Worm (Caenorhabditis elegans): Measurements from ENCODE around the gene pqn-96.

Gene pqn-96

DNA sequence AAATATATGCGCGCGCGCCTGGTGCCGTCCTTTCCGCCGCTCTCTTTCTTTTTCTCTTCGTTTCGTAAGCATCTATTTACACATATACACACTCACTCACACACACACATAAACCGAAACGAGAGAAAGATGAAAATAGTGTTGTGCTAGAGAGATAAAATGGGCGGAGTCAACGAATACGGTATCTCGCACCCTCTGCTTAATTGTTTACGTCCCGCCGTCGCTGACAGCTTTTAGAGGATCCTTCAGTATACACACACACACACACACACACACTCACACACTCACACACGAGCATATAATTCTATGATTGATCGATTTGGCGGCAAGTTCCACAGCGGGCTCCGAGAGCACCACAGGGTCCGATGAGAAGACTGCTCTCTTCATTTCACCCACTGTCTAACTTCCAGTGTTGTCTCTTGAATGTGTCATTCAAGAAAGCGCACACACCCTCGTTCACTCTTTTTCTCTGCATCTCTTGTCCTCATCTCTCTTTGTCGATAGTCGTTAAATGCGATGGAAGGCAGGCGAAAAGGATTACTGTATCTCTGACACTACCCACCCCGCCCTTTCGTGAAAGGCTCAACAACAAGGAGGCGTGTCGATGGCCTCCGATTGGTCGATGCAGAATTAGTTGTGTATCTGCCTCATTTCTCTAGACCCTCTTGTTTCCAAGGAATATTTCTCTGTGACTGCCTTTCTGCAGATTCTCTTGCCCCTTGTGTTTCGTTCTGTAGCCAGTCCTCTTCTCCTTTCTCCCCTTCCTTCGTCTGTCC, 21.8 kb downstream of the pqn-96 start (continued):
- TF ChIP-seq unc-62 (GFP tag; optimal IDR thresholded peaks at IDR 0.05) (peak; percentile 32), nfya-1 (tag; optimal IDR thresholded peaks at IDR 0.05; ENCODE audit: borderline replicate concordance, insufficient read depth) (no peak), attf-5 (GFP tag; optimal IDR thresholded peaks at IDR 0.05) (peak; percentile 93), aptf-2 (GFP tag; conservative IDR thresholded peaks at IDR 0.05) (no peak), ZK185.1 (tag; optimal IDR thresholded peaks at IDR 0.05; ENCODE audit: poor library complexity, severe bottlenecking) (peak; percentile 41), B0336.3 (GFP tag; IDR thresholded peaks at IDR 0.05) (peak; percentile 80), C17E4.6 (GFP tag; IDR thresholded peaks at IDR 0.05) (no peak), ztf-22 (GFP tag; optimal IDR thresholded peaks at IDR 0.05) (peak; percentile 13), K12H6.12 (tag; optimal IDR thresholded peaks at IDR 0.05) (peak; percentile 99), dox-1 (GFP tag; IDR thresholded peaks at IDR 0.05) (peak; percentile 83), ceh-27 (GFP tag; optimal IDR thresholded peaks at IDR 0.05) (peak; percentile 84), ztf-26 (tag; optimal IDR thresholded peaks at IDR 0.05) (peak; percentile 24), snpc-4 (GFP tag; optimal IDR thresholded peaks at IDR 0.05) (peak; percentile 12), snpc-4 (tag; optimal IDR thresholded peaks at IDR 0.05) (peak in 3 of 4 experiments; percentile 35 to 67 (median 63)), F23B12.7 (tag; optimal IDR thresholded peaks at IDR 0.05; ENCODE audit: insufficient read depth) (no peak), lin-35 (GFP tag; optimal IDR thresholded peaks at IDR 0.05) (peak in 1 of 3 experiments; percentile 81), madf-10 (tag; optimal IDR thresholded peaks at IDR 0.05) (peak; percentile 75), let-607 (tag; optimal IDR thresholded peaks at IDR 0.05) (peak; percentile 42 to 88), snpc-1.1 (tag; optimal IDR thresholded peaks at IDR 0.05; ENCODE audit: insufficient read depth) (peak; percentile 22), somi-1 (GFP tag; optimal IDR thresholded peaks at IDR 0.05) (peak; percentile 42), hsf-1 (GFP tag; IDR thresholded peaks at IDR 0.05) (no peak), nhr-90 (tag; optimal IDR thresholded peaks at IDR 0.05) (no peak), hmg-1.2 (GFP tag; IDR thresholded peaks at IDR 0.05) (peak; percentile 81), cebp-2 (GFP tag; IDR thresholded peaks at IDR 0.05) (no peak), chd-7 (tag; optimal IDR thresholded peaks at IDR 0.05) (peak; percentile 87)

DNA sequence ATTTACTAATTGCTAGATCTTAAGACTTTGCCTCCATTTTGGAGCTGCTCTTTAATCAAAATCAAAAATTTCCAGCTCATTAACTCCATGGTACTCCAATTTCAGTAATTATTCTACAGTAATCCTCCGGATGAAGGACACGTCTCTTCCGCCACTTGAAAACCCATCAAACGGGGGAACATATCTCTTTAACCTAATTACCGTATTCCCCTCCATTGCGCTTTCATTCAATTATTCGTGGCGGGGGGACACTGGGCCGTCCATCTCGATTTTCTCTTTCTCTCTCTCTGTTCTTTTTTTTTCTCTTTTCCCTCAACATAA, 22.4 kb downstream of the pqn-96 start:
- TF ChIP-seq pbrm-1 (GFP tag; IDR thresholded peaks at IDR 0.05) (no peak), C17E4.6 (GFP tag; IDR thresholded peaks at IDR 0.05) (no peak), unc-62 (GFP tag; optimal IDR thresholded peaks at IDR 0.05) (no peak), lin-35 (GFP tag; optimal IDR thresholded peaks at IDR 0.05) (no peak), tbx-9 (tag; optimal IDR thresholded peaks at IDR 0.05; ENCODE audit: borderline replicate concordance) (no peak), let-526 (GFP tag; IDR thresholded peaks at IDR 0.05) (no peak), T26A5.8 (tag; optimal IDR thresholded peaks at IDR 0.05) (no peak), ceh-27 (GFP tag; optimal IDR thresholded peaks at IDR 0.05) (no peak), nfya-2 (GFP tag; IDR thresholded peaks at IDR 0.05) (no peak)

DNA sequence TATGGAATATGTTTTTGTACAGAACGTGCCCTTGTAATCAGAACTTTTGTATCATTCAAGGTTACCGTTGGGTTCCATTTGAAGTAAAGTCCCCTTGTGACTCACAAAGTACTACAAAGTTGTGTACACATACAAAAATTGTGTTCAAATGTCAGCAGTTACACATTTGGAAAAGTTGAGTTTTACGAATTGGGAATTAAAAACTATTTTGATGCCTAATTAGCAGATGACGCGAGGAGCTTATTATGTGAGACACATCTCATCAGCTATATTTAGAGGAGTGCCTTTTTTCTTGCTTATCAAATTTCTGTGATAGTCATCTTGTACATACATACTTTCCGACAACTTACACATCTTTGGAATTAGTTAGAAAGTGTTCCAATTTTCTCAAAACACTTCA, 25.7 kb downstream of the pqn-96 start:
- TF ChIP-seq hsf-1 (GFP tag; IDR thresholded peaks at IDR 0.05) (no peak), Y53G8AR.9 (GFP tag; conservative IDR thresholded peaks at IDR 0.05) (no peak), B0035.1 (tag; optimal IDR thresholded peaks at IDR 0.05) (no peak), lag-1 (GFP tag; IDR thresholded peaks at IDR 0.05) (no peak), B0019.2 (GFP tag; conservative IDR thresholded peaks at IDR 0.05) (no peak), lin-54 (GFP tag; optimal IDR thresholded peaks at IDR 0.05) (no peak), K11D2.4 (GFP tag; IDR thresholded peaks at IDR 0.05) (no peak), nhr-80 (tag; optimal IDR thresholded peaks at IDR 0.05) (no peak), egl-44 (GFP tag; IDR thresholded peaks at IDR 0.05) (no peak), tbp1 (GFP tag; optimal IDR thresholded peaks at IDR 0.05) (no peak), chd-7 (tag; optimal IDR thresholded peaks at IDR 0.05) (no peak), ztf-22 (GFP tag; optimal IDR thresholded peaks at IDR 0.05) (no peak), somi-1 (GFP tag; optimal IDR thresholded peaks at IDR 0.05) (no peak)
